Worm (Caenorhabditis elegans): ENCODE measurements around the gene C35C5.8.
A peak's percentile ranks its signal among the peaks of the same experiment; 100 is the strongest.

C35C5.8 gene

DNA sequence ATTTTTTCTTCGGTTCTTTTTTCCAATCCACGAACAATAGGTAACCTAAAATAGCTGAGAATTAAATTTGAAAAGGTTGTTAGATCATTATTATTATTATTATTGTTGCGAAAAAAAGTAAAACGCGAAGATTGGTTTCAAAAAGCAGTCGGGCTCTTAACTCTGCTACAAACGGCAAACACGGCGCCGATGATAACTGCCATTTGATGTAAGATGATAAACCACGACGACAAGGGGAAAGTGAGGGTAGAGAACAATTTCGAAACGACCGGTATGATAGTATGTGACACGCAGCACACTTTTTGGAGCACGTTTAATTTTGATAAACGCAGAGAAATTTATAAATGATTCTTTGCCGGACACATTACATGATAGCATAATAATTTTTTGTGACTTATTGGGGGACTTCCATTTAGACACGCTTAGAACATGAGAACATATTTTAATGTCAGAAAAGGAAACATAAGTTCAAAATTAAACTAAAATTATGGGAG, 14.3 kb upstream of the C35C5.8 start, which contains the start of gene hpo-34:
TSS of gene hpo-34 (minus strand) at position 51 of the 494 bp plus-strand sequence.
- no peak for TF ChIP-seq him-1 (tag; optimal IDR thresholded peaks at IDR 0.05)

DNA sequence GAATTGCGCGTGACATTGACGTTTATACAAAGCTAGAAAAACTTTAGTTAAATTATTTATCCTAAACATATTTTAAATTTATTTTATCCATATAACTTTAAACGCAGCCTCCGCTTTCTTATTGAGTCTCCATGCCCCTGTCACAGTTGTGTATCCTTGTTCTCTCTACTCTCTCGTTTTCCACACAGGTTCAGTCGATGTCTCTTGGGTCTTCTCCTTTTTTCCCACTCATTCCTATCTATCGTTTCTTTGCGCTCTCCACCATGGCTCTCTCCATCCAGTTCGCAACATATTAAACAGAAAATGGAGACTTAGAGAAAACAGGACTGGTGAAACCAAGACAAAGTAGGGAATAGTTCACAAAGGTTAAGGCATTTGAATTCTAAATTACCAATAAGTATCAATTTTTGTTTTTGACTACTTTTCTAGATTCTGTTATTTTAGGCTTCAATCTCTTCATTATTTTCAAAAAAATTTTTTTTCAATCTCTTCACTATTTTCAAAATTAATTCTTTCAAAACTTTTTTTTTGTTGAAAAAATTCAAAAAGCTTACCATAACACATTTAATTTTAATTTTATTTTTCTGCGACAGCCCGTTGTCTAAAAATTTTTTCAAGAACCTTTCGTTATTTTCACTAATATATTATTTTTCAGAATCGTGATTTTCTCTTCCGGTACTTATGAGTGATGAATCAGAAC, 11.2 kb upstream of the C35C5.8 start, which contains the start of gene sdc-2:
TSS of gene sdc-2 (plus strand) at position 650 of the 700 bp plus-strand sequence.
- TF ChIP-seq dao-5 (tag; optimal IDR thresholded peaks at IDR 0.05) (no peak), him-1 (tag; optimal IDR thresholded peaks at IDR 0.05) (peak; percentile 44)

DNA sequence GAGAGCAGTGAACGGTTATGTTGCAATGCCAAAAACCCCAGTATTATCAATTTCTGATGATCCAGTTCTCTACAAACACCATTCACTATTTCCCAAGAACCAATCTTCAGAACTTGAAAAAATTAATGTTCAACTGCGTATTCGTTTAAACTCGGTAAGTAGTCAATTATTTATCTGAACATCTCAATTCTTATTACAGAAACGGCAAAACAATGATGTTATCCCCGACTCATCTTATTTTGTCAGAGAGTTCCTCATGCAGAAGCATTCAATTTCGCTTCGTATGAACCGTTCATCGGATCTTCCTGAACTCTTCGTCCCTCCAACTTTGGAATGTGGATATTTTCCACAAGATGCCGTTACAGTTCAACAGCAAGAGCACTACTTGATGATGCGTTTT, 9.7 kb upstream of the C35C5.8 start:
- TF ChIP-seq him-1 (tag; optimal IDR thresholded peaks at IDR 0.05) = no peak
- no peak for TF ChIP-seq dao-5 (tag; optimal IDR thresholded peaks at IDR 0.05)
- no peak for TF ChIP-seq W03F9.2 (tag; optimal IDR thresholded peaks at IDR 0.05)

DNA sequence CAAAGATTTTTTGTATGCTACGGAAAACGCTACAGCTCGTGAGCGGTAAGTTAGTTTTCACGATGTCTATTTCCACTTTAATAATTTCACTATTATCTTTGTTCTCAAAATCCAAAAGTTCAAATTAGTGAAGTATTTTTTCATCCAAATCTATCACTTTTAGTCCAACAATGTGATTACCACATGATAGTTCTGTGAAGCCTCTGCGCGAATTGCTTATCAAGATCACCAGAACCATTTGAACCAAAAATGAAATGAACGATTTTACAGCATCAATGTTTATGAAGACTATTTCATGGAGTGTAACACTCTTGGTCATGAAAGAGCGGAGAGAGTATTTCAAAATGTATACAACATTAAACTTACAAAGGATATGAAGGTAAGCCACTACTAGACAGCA, 1.1 kb downstream of the C35C5.8 start:
- no peak for TF ChIP-seq him-1 (tag; optimal IDR thresholded peaks at IDR 0.05)
- TF ChIP-seq dao-5 (tag; optimal IDR thresholded peaks at IDR 0.05) = no peak
- TF ChIP-seq W03F9.2 (tag; optimal IDR thresholded peaks at IDR 0.05) = no peak

DNA sequence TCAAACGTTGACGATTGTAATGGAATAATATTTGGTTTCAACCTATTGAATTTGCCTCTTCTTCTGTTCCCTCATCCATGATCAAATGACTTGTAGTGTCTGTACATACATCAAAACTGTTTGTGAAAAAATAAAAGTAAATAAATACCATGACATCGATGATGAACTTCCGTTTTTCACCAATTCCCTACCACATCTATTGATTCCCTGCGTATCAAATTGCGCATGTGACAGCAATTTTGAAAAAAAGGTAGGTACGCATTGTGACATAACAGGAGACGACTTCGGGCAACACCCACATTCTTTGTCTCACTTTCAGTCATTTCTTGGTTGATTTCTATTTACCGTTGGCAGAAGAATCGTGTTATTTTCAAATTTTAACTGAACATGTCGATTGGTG, 3.0 kb downstream of the C35C5.8 start, which contains the start of gene C35C5.9:
TSS of gene C35C5.9 (plus strand) at position 161 of the 400 bp plus-strand sequence.
- TF ChIP-seq W03F9.2 (tag; optimal IDR thresholded peaks at IDR 0.05) (no peak), him-1 (tag; optimal IDR thresholded peaks at IDR 0.05) (no peak), dao-5 (tag; optimal IDR thresholded peaks at IDR 0.05) (no peak)

DNA sequence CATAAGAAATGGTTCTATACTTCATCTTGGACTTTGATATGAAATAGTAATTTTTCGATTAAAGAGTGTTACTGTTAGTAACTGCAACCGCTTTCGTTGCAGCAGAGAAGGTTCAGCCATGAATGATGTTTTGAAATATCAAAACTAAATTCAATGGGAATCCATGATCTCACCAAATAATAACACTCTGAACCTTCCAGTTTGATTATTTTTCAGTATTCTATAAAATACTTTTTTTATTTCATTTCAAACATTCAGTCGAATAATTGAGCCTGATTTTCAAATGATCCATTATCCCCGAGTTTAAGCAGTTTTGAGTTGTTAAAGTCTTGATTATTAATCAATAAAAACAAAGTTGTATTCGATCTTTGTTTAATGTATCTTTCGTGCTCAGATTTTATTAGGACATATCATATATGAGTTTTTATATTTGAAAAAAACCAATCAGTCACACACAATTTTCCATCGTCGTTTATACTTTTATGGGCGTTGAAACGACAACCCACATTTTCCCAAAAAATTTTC, 3.9 kb downstream of the C35C5.8 start, which contains the start of gene gcp-2.2:
TSS of gene gcp-2.2 (plus strand) at position 475 of the 525 bp plus-strand sequence.
- no peak for TF ChIP-seq him-1 (tag; optimal IDR thresholded peaks at IDR 0.05)
- TF ChIP-seq W03F9.2 (tag; optimal IDR thresholded peaks at IDR 0.05) = no peak
- TF ChIP-seq dao-5 (tag; optimal IDR thresholded peaks at IDR 0.05) = no peak

DNA sequence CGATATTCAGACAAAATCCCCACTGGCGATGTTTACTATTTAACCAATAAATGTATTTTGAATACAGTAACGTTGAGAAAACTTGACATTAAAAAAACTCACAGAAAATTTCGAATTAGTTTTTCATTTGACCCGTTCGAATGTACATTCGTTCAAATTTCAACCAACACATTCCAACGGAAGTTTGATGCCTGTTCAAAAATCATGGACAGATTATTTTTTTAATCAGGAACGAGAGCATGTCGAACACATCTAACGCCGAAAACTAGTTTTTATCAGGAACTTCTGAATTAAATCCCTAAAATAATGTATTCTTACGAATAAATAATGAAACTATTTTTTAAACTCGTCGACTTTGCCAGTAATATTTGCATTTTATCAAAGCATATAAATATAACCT, 8.3 kb downstream of the C35C5.8 start:
- TF ChIP-seq W03F9.2 (tag; optimal IDR thresholded peaks at IDR 0.05) (no peak), him-1 (tag; optimal IDR thresholded peaks at IDR 0.05) (no peak), dao-5 (tag; optimal IDR thresholded peaks at IDR 0.05) (no peak)

DNA sequence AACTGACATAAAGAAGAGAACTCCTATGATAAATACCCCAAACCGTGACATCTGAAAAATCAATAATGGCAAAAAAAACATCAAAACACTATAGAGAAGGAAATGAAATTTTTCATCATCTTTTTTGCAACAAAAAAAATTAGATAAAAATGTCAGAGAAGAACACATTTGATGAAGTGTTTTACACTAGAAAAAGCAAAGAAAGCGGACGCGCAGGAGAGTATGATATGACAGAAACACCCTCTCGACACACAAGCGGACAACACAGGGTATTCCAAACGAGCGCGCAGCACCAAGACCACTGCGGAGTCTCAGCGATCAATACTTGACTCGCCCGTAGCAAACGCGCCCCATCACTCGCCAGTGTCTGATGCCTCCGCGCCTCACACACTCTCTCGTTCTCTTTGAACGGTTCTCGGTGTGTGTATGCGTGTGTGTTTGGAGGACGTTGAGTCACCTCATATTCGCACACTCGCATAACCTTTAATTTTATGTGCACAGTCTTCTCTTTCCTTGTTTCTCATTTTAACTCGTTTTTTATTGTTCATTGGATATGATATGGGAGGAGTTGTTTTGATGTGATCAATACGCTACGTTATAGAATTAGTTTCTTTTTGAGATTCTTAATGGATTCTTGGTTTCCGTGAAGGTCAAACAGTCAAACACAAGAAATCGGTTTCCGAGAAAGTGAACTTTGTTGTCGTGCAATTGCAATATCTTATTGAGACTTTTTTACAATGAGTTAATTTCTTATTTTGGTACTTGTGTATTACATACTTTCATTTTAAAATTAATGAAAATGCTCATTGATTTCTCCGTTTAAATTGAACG, 13.3 kb downstream of the C35C5.8 start, which contains the start of gene selt-1.1:
TSS of gene selt-1.1 (minus strand) at position 51 of the 831 bp plus-strand sequence.
- TF ChIP-seq W03F9.2 (tag; optimal IDR thresholded peaks at IDR 0.05) (peak; percentile 64), him-1 (tag; optimal IDR thresholded peaks at IDR 0.05) (no peak)

DNA sequence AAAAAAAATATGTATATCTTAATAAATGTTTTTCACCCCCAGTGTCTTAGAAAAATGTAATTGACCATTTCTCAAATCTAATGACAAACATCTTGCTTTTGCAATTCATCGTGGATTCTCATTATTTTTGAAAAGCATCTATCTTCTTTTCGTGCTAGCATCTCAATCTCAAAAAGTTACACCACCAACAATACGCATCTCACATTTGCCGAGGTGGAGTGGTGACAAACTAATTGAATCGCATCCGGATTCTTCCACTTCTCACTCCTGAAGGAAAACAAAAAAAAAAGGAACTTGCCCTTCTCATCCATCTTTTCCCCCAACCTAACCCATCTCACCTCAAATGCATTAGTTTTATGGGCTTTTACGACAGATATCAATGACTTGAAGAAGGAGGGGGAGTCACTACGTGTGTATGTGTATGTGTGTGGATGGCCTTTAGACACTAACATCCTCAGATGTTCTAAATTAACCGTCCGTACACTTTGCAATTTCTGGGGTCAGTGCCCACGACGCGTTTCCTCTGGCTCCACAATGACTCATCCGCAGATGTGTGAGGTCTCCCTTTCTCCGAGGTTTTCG, 14.1 kb downstream of the C35C5.8 start:
- TF ChIP-seq him-1 (tag; optimal IDR thresholded peaks at IDR 0.05) (no peak), dao-5 (tag; optimal IDR thresholded peaks at IDR 0.05) (no peak), W03F9.2 (tag; optimal IDR thresholded peaks at IDR 0.05) (no peak)

DNA sequence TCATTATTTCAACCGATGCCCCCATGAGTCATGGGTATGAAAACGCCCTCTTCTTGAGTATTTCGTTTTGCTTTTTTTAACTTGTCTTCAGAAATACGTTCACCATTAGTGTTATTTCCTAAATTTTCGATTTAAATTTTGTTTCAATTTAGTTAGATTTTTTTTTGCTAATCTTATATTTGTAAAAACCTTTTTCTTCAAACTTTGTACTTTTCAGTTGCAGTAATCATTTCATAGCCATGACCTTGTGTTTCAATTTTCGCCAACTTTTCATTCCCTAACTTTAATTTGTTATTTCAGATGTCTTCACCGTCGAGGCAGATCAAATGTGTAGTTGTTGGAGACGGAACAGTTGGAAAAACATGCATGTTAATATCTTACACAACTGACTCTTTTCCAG, 14.9 kb downstream of the C35C5.8 start, which contains the start of gene mig-2:
TSS of gene mig-2 (plus strand) at position 301 of the 400 bp plus-strand sequence.
- TF ChIP-seq him-1 (tag; optimal IDR thresholded peaks at IDR 0.05) (no peak), W03F9.2 (tag; optimal IDR thresholded peaks at IDR 0.05) (no peak), dao-5 (tag; optimal IDR thresholded peaks at IDR 0.05) (no peak)

DNA sequence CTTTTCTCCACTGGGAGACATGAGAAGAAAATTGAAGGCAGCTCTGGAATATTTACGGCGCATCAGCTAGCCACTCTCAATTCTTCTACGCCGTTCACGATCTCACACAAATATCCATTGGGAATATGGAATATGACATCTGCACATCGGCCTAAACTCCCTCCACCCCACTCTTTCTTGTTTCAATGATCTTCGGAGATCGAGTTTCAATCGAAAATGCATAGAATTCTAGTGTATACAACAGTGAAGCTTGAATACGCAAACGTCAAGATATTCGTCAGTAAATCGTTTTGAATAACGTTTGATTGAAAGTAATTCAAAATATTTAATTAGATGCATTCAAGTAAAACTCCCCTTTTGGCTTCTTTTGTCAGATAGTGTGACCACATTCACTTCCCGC, 18.4 kb downstream of the C35C5.8 start:
- no peak for TF ChIP-seq dao-5 (tag; optimal IDR thresholded peaks at IDR 0.05)
- TF ChIP-seq W03F9.2 (tag; optimal IDR thresholded peaks at IDR 0.05) = no peak
- TF ChIP-seq him-1 (tag; optimal IDR thresholded peaks at IDR 0.05) = no peak

DNA sequence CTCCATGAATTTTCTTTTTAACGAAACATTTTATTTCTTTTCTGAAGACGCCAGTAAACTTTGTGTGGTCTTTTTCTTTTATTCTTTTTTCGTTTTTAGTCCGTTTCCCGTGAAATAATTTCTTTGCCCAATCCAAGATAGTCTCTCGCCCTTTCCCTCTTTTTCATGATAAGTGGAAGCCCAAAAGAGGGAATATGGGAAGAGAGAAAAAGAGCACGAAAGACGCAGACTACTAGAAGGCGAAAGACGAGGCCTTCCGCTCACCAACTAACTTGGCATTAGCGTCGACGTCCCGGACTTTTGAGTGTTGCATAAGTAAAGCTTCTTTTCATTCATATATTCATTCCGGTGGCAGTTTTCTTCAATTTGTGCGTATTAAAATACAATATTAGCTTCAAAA, 19.5 kb downstream of the C35C5.8 start:
- TF ChIP-seq him-1 (tag; optimal IDR thresholded peaks at IDR 0.05) (no peak), dao-5 (tag; optimal IDR thresholded peaks at IDR 0.05) (no peak), W03F9.2 (tag; optimal IDR thresholded peaks at IDR 0.05) (no peak)

DNA sequence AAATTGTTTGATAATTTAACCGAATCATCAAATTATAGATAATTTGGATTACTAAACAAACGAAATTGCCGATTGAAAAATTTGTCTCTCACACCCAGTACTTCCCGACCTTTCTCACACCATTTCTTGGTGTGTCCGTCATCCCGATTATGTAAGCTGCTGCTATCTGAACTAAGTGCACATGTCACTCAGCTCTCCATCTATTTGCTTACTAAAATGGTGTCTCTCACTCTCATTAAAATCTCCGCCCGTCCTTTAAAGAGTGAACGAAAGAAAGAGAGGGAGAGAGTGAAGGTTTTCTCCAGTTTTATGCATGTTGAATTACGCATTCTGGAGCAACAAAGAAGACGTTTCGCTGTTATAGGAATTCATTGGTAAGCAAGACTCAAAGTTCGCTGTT, 21.1 kb downstream of the C35C5.8 start:
- TF ChIP-seq W03F9.2 (tag; optimal IDR thresholded peaks at IDR 0.05) (no peak), dao-5 (tag; optimal IDR thresholded peaks at IDR 0.05) (no peak), him-1 (tag; optimal IDR thresholded peaks at IDR 0.05) (no peak)
